Fruit fly (Drosophila melanogaster): ENCODE results near the gene CG7369.

CG7369 gene

dm6 chr3L:22737732-22738611, 3.6 kb upstream of the CG7369 start, which contains the start of gene CG11241 (continued):
- TF ChIP-seq fu2 (GFP tag; optimal IDR thresholded peaks at IDR 0.05) (no peak), E2f1 (GFP tag; IDR thresholded peaks at IDR 0.05) (no peak), CG18262 (tag; optimal IDR thresholded peaks at IDR 0.05) (no peak), Sin3A (optimal IDR thresholded peaks at IDR 0.05) (no peak), CG12769 (tag; optimal IDR thresholded peaks at IDR 0.05) (peak; percentile 45), bigmax (GFP tag; optimal IDR thresholded peaks at IDR 0.05) (no peak), scrt (GFP tag; optimal IDR thresholded peaks at IDR 0.05) (no peak), cwo (GFP tag; optimal IDR thresholded peaks at IDR 0.05) (peak; percentile 77), z (GFP tag; IDR thresholded peaks at IDR 0.05) (no peak), CG3407 (GFP tag; optimal IDR thresholded peaks at IDR 0.05) (no peak), vnd (GFP tag; IDR thresholded peaks at IDR 0.05; ENCODE audit: partially characterized antibody) (no peak), CG18764 (GFP tag; optimal IDR thresholded peaks at IDR 0.05) (no peak), Elba2 (GFP tag; optimal IDR thresholded peaks at IDR 0.05) (peak; percentile 62), CG11456 (GFP tag; IDR thresholded peaks at IDR 0.05) (no peak), CG12219 (GFP tag; optimal IDR thresholded peaks at IDR 0.05) (no peak), seq (GFP tag; IDR thresholded peaks at IDR 0.05) (no peak), CG4617 (GFP tag; optimal IDR thresholded peaks at IDR 0.05; ENCODE audit: borderline replicate concordance) (no peak), CG34376 (GFP tag; optimal IDR thresholded peaks at IDR 0.05) (peak; percentile 24), grn (GFP tag; optimal IDR thresholded peaks at IDR 0.05) (peak; percentile 45), hkb (optimal IDR thresholded peaks at IDR 0.05) (no peak), hkb (GFP tag; IDR thresholded peaks at IDR 0.05) (no peak), twi (tag; optimal IDR thresholded peaks at IDR 0.05) (no peak), CG8290 (GFP tag; optimal IDR thresholded peaks at IDR 0.05) (no peak), CG8290 (tag; optimal IDR thresholded peaks at IDR 0.05) (peak in 1 of 2 experiments; percentile 1), ash1 (GFP tag; optimal IDR thresholded peaks at IDR 0.05) (no peak), klu (GFP tag; IDR thresholded peaks at IDR 0.05) (no peak), Dfd (GFP tag; optimal IDR thresholded peaks at IDR 0.05) (no peak), Camta (GFP tag; optimal IDR thresholded peaks at IDR 0.05) (no peak), run (tag; optimal IDR thresholded peaks at IDR 0.05) (no peak), toy (GFP tag; IDR thresholded peaks at IDR 0.05) (no peak), CG9437 (GFP tag; optimal IDR thresholded peaks at IDR 0.05) (no peak), CG14014 (GFP tag; IDR thresholded peaks at IDR 0.05) (no peak), CG18599 (GFP tag; optimal IDR thresholded peaks at IDR 0.05) (peak; percentile 12), tx (GFP tag; optimal IDR thresholded peaks at IDR 0.05) (no peak), Xrp1 (GFP tag; IDR thresholded peaks at IDR 0.05) (no peak), CG1529 (GFP tag; optimal IDR thresholded peaks at IDR 0.05) (no peak), CG3995 (GFP tag; optimal IDR thresholded peaks at IDR 0.05) (peak; percentile 51), Jarid2 (GFP tag; optimal IDR thresholded peaks at IDR 0.05) (peak; percentile 40), CG32767 (GFP tag; IDR thresholded peaks at IDR 0.05) (no peak), CG10274 (GFP tag; optimal IDR thresholded peaks at IDR 0.05) (no peak), CG8281 (tag; optimal IDR thresholded peaks at IDR 0.05) (no peak), Sox102F (GFP tag; optimal IDR thresholded peaks at IDR 0.05) (no peak), jing (GFP tag; optimal IDR thresholded peaks at IDR 0.05) (no peak), Hsf (GFP tag; optimal IDR thresholded peaks at IDR 0.05) (no peak), Spps (tag; optimal IDR thresholded peaks at IDR 0.05) (no peak), Bdp1 (GFP tag; optimal IDR thresholded peaks at IDR 0.05) (no peak), CG5180 (GFP tag; optimal IDR thresholded peaks at IDR 0.05) (no peak), insv (GFP tag; optimal IDR thresholded peaks at IDR 0.05) (no peak), CG2199 (GFP tag; IDR thresholded peaks at IDR 0.05) (0 out of 3 replicates have a peak, but pooled peaks have one; percentile 41), unc-4 (GFP tag; IDR thresholded peaks at IDR 0.05; ENCODE audit: partially characterized antibody) (no peak), Med (GFP tag) (peak; percentile 64)

Data from whole organism, embryonic.